Worm (Caenorhabditis elegans) whole organism, mixed stage, embryonic: ENCODE results near the gene jmjd-5.

Source experiments
- blmp-1 ChIP-seq: fragments of 150-350 bp; optimal IDR thresholded peaks from 2 replicates; lab custom pipeline; 2014; ENCODE audit warnings: missing biosample characterization, missing genetic modification characterization
- flh-1 ChIP-seq: fragments of 200-800 bp; sonication (Bioruptor generic); optimal IDR thresholded peaks from 2 replicates; lab custom pipeline; 2018; ENCODE audit warnings: mild to moderate bottlenecking, missing genetic modification characterization, moderate library complexity, missing compliant biosample characterization
- ham-2 ChIP-seq: fragments of 200-800 bp; sonication (Bioruptor generic); optimal IDR thresholded peaks from 2 replicates; lab custom pipeline; 2018; ENCODE audit warnings: mild to moderate bottlenecking, missing genetic modification characterization, missing compliant biosample characterization
- lin-13 ChIP-seq: fragments of 150-350 bp; optimal IDR thresholded peaks from 2 replicates; lab custom pipeline; 2014; ENCODE audit warnings: missing biosample characterization, missing genetic modification characterization
- nhr-12 ChIP-seq: fragments of 150-350 bp; optimal IDR thresholded peaks from 2 replicates; lab custom pipeline; 2014; ENCODE audit warnings: missing biosample characterization, missing genetic modification characterization
- nhr-2 ChIP-seq: fragments of 150-350 bp; optimal IDR thresholded peaks from 2 replicates; lab custom pipeline; 2014; ENCODE audit warnings: missing biosample characterization, missing genetic modification characterization
- pha-4 ChIP-seq: fragments of 150-350 bp; optimal IDR thresholded peaks from 2 replicates; lab custom pipeline; 2018; ENCODE audit warnings: missing biosample characterization, missing genetic modification reagents, missing genetic modification characterization

ce11 chrV:11122466-11122865, 4.8 kb upstream of the jmjd-5 start, which contains the start of gene mboa-2:
- no peak for TF ChIP-seq nhr-2
- no peak for TF ChIP-seq lin-13 (tag; lab: Kevin White, UChicago)
- TF ChIP-seq blmp-1 (tag; lab: Kevin White, UChicago), result no peak
- no peak for TF ChIP-seq ham-2 (GFP tag; lab: Kevin White, UChicago)
- no peak for TF ChIP-seq pha-4 (tag; lab: Kevin White, UChicago)
- no peak for TF ChIP-seq flh-1
- TF ChIP-seq nhr-12, result no peak
